Fruit fly (Drosophila melanogaster): ENCODE results near the gene Kots.

Kots gene

dm6 chr3R:13915646-13916045, 48.3 kb downstream of the Kots start (continued):
- TF ChIP-seq CG2116 (GFP tag; optimal IDR thresholded peaks at IDR 0.05) = no peak
- no peak for TF ChIP-seq amos (GFP tag; IDR thresholded peaks at IDR 0.05; ENCODE audit: partially characterized antibody)
- peak; percentile 89 for TF ChIP-seq vvl (GFP tag; IDR thresholded peaks at IDR 0.05)
- peak; percentile 59; the same call in 1 of the 2 replicates for TF ChIP-seq gsb (GFP tag; IDR thresholded peaks at IDR 0.05)
- peak; percentile 41 for TF ChIP-seq Hmr (GFP tag; optimal IDR thresholded peaks at IDR 0.05)
- peak; percentile 63 for TF ChIP-seq CG30431 (GFP tag; optimal IDR thresholded peaks at IDR 0.05)
- TF ChIP-seq psq (GFP tag; optimal IDR thresholded peaks at IDR 0.05) = peak; percentile 17
- no peak for TF ChIP-seq Myb (GFP tag; optimal IDR thresholded peaks at IDR 0.05)
- TF ChIP-seq ems (GFP tag; optimal IDR thresholded peaks at IDR 0.05) = peak; percentile 54
- TF ChIP-seq CG4854 (GFP tag; optimal IDR thresholded peaks at IDR 0.05) = peak; percentile 42
- no peak for TF ChIP-seq eyg (GFP tag; optimal IDR thresholded peaks at IDR 0.05)
- peak; percentile 36 for TF ChIP-seq slp2 (GFP tag; optimal IDR thresholded peaks at IDR 0.05)
- no peak for TF ChIP-seq sr (GFP tag; IDR thresholded peaks at IDR 0.05)
- TF ChIP-seq pum (GFP tag; optimal IDR thresholded peaks at IDR 0.05) = peak; percentile 59
- no peak for TF ChIP-seq inv (GFP tag; IDR thresholded peaks at IDR 0.05; ENCODE audit: partially characterized antibody)
- no peak for TF ChIP-seq run (tag; optimal IDR thresholded peaks at IDR 0.05)
- no peak for TF ChIP-seq corto (GFP tag; optimal IDR thresholded peaks at IDR 0.05)
- TF ChIP-seq wek (GFP tag; optimal IDR thresholded peaks at IDR 0.05) = no peak
- peak; percentile 47 for TF ChIP-seq CG12219 (GFP tag; optimal IDR thresholded peaks at IDR 0.05)
- peak; percentile 24 for TF ChIP-seq sqz (GFP tag; optimal IDR thresholded peaks at IDR 0.05)
- TF ChIP-seq Nf-YB (GFP tag; optimal IDR thresholded peaks at IDR 0.05) = peak; percentile 51
- 0 out of 2 replicates have a peak, but pooled peaks have one; percentile 22 for TF ChIP-seq GATAe (GFP tag; conservative IDR thresholded peaks at IDR 0.05)
- no peak for TF ChIP-seq Dref (GFP tag; IDR thresholded peaks at IDR 0.05)
- peak; percentile 89 for TF ChIP-seq CG2712 (tag; optimal IDR thresholded peaks at IDR 0.05)
- peak in 1 of 3 experiments; percentile 85 for TF ChIP-seq lola (GFP tag; optimal IDR thresholded peaks at IDR 0.05)
- peak; percentile 38 for TF ChIP-seq CG12104 (GFP tag; optimal IDR thresholded peaks at IDR 0.05)
- TF ChIP-seq sim (GFP tag; IDR thresholded peaks at IDR 0.05) = 0 out of 2 replicates have a peak, but pooled peaks have one; percentile 46
- peak; percentile 41; the same call in 1 of the 3 replicates for TF ChIP-seq CG2889 (GFP tag; IDR thresholded peaks at IDR 0.05)
- TF ChIP-seq E2f2 (GFP tag; IDR thresholded peaks at IDR 0.05) = peak; percentile 49; the same call in 1 of the 2 replicates
- peak; percentile 65 for TF ChIP-seq CG4360 (GFP tag; IDR thresholded peaks at IDR 0.05)
- TF ChIP-seq CkIIα-i1 (GFP tag; IDR thresholded peaks at IDR 0.05) = no peak
- TF ChIP-seq stc (GFP tag; IDR thresholded peaks at IDR 0.05) = peak; percentile 39; the same call in 1 of the 2 replicates
- peak; percentile 63; the same call in 2 of the 3 replicates for TF ChIP-seq ase (GFP tag; IDR thresholded peaks at IDR 0.05)
- TF ChIP-seq CG10209 (GFP tag; optimal IDR thresholded peaks at IDR 0.05) = peak; percentile 53
- TF ChIP-seq pb (GFP tag; optimal IDR thresholded peaks at IDR 0.05) = no peak
- TF ChIP-seq Oaz (GFP tag; IDR thresholded peaks at IDR 0.05) = peak; percentile 33; the same call in 1 of the 2 replicates
- no peak for TF ChIP-seq prd (optimal IDR thresholded peaks at IDR 0.05)
- TF ChIP-seq prd (GFP tag; IDR thresholded peaks at IDR 0.05) = peak; percentile 94
- TF ChIP-seq Sry-β (GFP tag; optimal IDR thresholded peaks at IDR 0.05) = no peak
- no peak for TF ChIP-seq CG10543 (GFP tag; optimal IDR thresholded peaks at IDR 0.05)
- no peak for TF ChIP-seq exex (tag; optimal IDR thresholded peaks at IDR 0.05)
- no peak for TF ChIP-seq crc (GFP tag; optimal IDR thresholded peaks at IDR 0.05)
- TF ChIP-seq CG7745 (tag; optimal IDR thresholded peaks at IDR 0.05) = no peak
- TF ChIP-seq sens-2 (GFP tag; IDR thresholded peaks at IDR 0.05) = peak; percentile 73
- no peak for TF ChIP-seq bbx (GFP tag; IDR thresholded peaks at IDR 0.05; ENCODE audit: partially characterized antibody)
- no peak for TF ChIP-seq CG14965 (GFP tag; optimal IDR thresholded peaks at IDR 0.05; ENCODE audit: borderline replicate concordance)
- TF ChIP-seq crp (GFP tag; optimal IDR thresholded peaks at IDR 0.05) = no peak
- TF ChIP-seq seq (GFP tag; IDR thresholded peaks at IDR 0.05) = peak; percentile 43; the same call in 1 of the 2 replicates
- TF ChIP-seq CG10321 (GFP tag; IDR thresholded peaks at IDR 0.05) = no peak
- peak; percentile 70 for TF ChIP-seq CG5245 (GFP tag; optimal IDR thresholded peaks at IDR 0.05)
- peak; percentile 62 for TF ChIP-seq CG11247 (GFP tag; IDR thresholded peaks at IDR 0.05)
